Worm (Caenorhabditis elegans): Measurements from ENCODE around the gene oac-40.

oac-40 gene

ce11 chrV:9022078-9022477 lies 5.5 kb downstream of the oac-40 start, which contains the start of gene oac-41:
Gene oac-41 (minus strand): TSS chrV:9022178.
- TF ChIP-seq nhr-23 (tag; optimal IDR thresholded peaks at IDR 0.05) (no peak), nhr-6 (tag; optimal IDR thresholded peaks at IDR 0.05) (no peak), egl-27 (tag; optimal IDR thresholded peaks at IDR 0.05) (no peak), zag-1 (tag; optimal IDR thresholded peaks at IDR 0.05) (no peak), sma-9 (GFP tag; optimal IDR thresholded peaks at IDR 0.05) (no peak), sma-9 (tag; optimal IDR thresholded peaks at IDR 0.05) (no peak), alr-1 (tag; optimal IDR thresholded peaks at IDR 0.05) (no peak), mdl-1 (tag; optimal IDR thresholded peaks at IDR 0.05) (no peak), gmeb-1 (tag; optimal IDR thresholded peaks at IDR 0.05) (no peak)

- no peak for TF ChIP-seq aly-2 (tag; optimal IDR thresholded peaks at IDR 0.05)
- no peak for TF ChIP-seq mab-5 (tag; optimal IDR thresholded peaks at IDR 0.05)
- TF ChIP-seq F13H6.1 (tag; optimal IDR thresholded peaks at IDR 0.05) = no peak
- no peak for TF ChIP-seq sem-4 (tag; optimal IDR thresholded peaks at IDR 0.05)
- TF ChIP-seq nhr-6 (tag; optimal IDR thresholded peaks at IDR 0.05) = no peak
- TF ChIP-seq Y55F3AM.14 (GFP tag; optimal IDR thresholded peaks at IDR 0.05) = no peak
- no peak for TF ChIP-seq skn-1 (tag; optimal IDR thresholded peaks at IDR 0.05)
- no peak for TF ChIP-seq nhr-237 (tag; optimal IDR thresholded peaks at IDR 0.05)
- TF ChIP-seq egl-27 (tag; optimal IDR thresholded peaks at IDR 0.05) = no peak
- TF ChIP-seq unc-62 (GFP tag; optimal IDR thresholded peaks at IDR 0.05) = no peak
Observed at ce11 chrV:9024713-9025112, 8.1 kb downstream of the oac-40 start, which contains the start of gene bus-1. Gene bus-1 (minus strand): TSS chrV:9024813.

- no peak for TF ChIP-seq lin-11 (tag; optimal IDR thresholded peaks at IDR 0.05)
- TF ChIP-seq unc-55 (GFP tag; optimal IDR thresholded peaks at IDR 0.05) = no peak
- TF ChIP-seq F13H6.1 (tag; optimal IDR thresholded peaks at IDR 0.05) = no peak
- TF ChIP-seq ztf-4 (tag; optimal IDR thresholded peaks at IDR 0.05) = no peak
- TF ChIP-seq fos-1 (tag; optimal IDR thresholded peaks at IDR 0.05) = no peak
- no peak for TF ChIP-seq ztf-11 (tag; optimal IDR thresholded peaks at IDR 0.05)
- TF ChIP-seq lin-39 (tag; optimal IDR thresholded peaks at IDR 0.05) = no peak
- no peak for TF ChIP-seq nhr-25 (tag; optimal IDR thresholded peaks at IDR 0.05)
- no peak for TF ChIP-seq unc-62 (GFP tag; optimal IDR thresholded peaks at IDR 0.05)
- TF ChIP-seq nhr-10 (tag; optimal IDR thresholded peaks at IDR 0.05) = no peak
- TF ChIP-seq crh-2 (tag; optimal IDR thresholded peaks at IDR 0.05) = no peak
- TF ChIP-seq sma-3 (GFP tag; optimal IDR thresholded peaks at IDR 0.05) = no peak
- TF ChIP-seq ZK546.5 (tag; optimal IDR thresholded peaks at IDR 0.05) = no peak
- no peak for TF ChIP-seq zag-1 (tag; optimal IDR thresholded peaks at IDR 0.05)
- TF ChIP-seq aly-2 (tag; optimal IDR thresholded peaks at IDR 0.05) = no peak
Observed at ce11 chrV:9030248-9030647, 13.7 kb downstream of the oac-40 start, which contains the start of gene C25E10.5. Gene C25E10.5 (plus strand): TSS chrV:9030548.

ce11 chrV:9033267-9033666 lies 16.7 kb downstream of the oac-40 start, which contains the start of gene C25E10.4:
Gene C25E10.4 (plus strand): TSS chrV:9033567.
- TF ChIP-seq ztf-11 (tag; optimal IDR thresholded peaks at IDR 0.05) (no peak), snpc-4 (tag; optimal IDR thresholded peaks at IDR 0.05) (no peak), nhr-77 (tag; optimal IDR thresholded peaks at IDR 0.05) (no peak), nhr-11 (tag; optimal IDR thresholded peaks at IDR 0.05) (no peak), aly-2 (tag; optimal IDR thresholded peaks at IDR 0.05) (no peak), ama-1 (optimal IDR thresholded peaks at IDR 0.05) (no peak), mdl-1 (tag; optimal IDR thresholded peaks at IDR 0.05) (no peak), ceh-82 (tag; optimal IDR thresholded peaks at IDR 0.05) (no peak), nhr-12 (tag; optimal IDR thresholded peaks at IDR 0.05) (no peak), mbf-1 (tag; optimal IDR thresholded peaks at IDR 0.05) (no peak), nhr-237 (tag; optimal IDR thresholded peaks at IDR 0.05) (no peak), gmeb-1 (tag; optimal IDR thresholded peaks at IDR 0.05) (no peak)

- TF ChIP-seq snpc-4 (tag; optimal IDR thresholded peaks at IDR 0.05) (no peak), nhr-23 (tag; optimal IDR thresholded peaks at IDR 0.05) (no peak), ceh-82 (tag; optimal IDR thresholded peaks at IDR 0.05) (no peak), nhr-12 (tag; optimal IDR thresholded peaks at IDR 0.05) (no peak), nhr-6 (tag; optimal IDR thresholded peaks at IDR 0.05) (no peak), ceh-16 (tag; optimal IDR thresholded peaks at IDR 0.05) (no peak), C34F6.9 (tag; optimal IDR thresholded peaks at IDR 0.05) (no peak), peb-1 (tag; optimal IDR thresholded peaks at IDR 0.05) (no peak), Y55F3AM.14 (GFP tag; optimal IDR thresholded peaks at IDR 0.05) (no peak), blmp-1 (tag; optimal IDR thresholded peaks at IDR 0.05; ENCODE audit: insufficient read depth) (no peak), nhr-21 (tag; optimal IDR thresholded peaks at IDR 0.05) (no peak), F13H6.1 (tag; optimal IDR thresholded peaks at IDR 0.05) (no peak), nhr-10 (tag; optimal IDR thresholded peaks at IDR 0.05) (no peak), mdl-1 (tag; optimal IDR thresholded peaks at IDR 0.05) (no peak), elt-1 (tag; optimal IDR thresholded peaks at IDR 0.05) (no peak), nhr-129 (tag; optimal IDR thresholded peaks at IDR 0.05) (no peak)
Observed at ce11 chrV:9035685-9036084, 19.1 kb downstream of the oac-40 start, which contains the start of gene srsx-34. Gene srsx-34 (plus strand): TSS chrV:9035985.
